Worm (Caenorhabditis elegans): ENCODE measurements around the gene ver-1.
A peak's percentile ranks its signal among the peaks of the same experiment; 100 is the strongest.

The ver-1 gene

ce11 chrIII:180963-181362 is 24.3 kb downstream of the ver-1 start, which contains the start of gene F40G9.5:
Gene F40G9.5 (plus strand): TSS chrIII:181263.
- no peak for TF ChIP-seq sea-2 (GFP tag; optimal IDR thresholded peaks at IDR 0.05)
- TF ChIP-seq nhr-67 (tag; optimal IDR thresholded peaks at IDR 0.05): no peak
- TF ChIP-seq lin-39 (tag; optimal IDR thresholded peaks at IDR 0.05): no peak
- no peak for TF ChIP-seq eor-1 (tag; optimal IDR thresholded peaks at IDR 0.05)
- no peak for TF ChIP-seq ceh-82 (tag; optimal IDR thresholded peaks at IDR 0.05)
- TF ChIP-seq lsy-12 (tag; optimal IDR thresholded peaks at IDR 0.05): no peak
- no peak for TF ChIP-seq zag-1 (tag; optimal IDR thresholded peaks at IDR 0.05)
- no peak for TF ChIP-seq pqm-1 (tag; optimal IDR thresholded peaks at IDR 0.05)
- no peak for TF ChIP-seq ceh-16 (tag; optimal IDR thresholded peaks at IDR 0.05)
- TF ChIP-seq nfya-1 (tag; optimal IDR thresholded peaks at IDR 0.05; ENCODE audit: insufficient read depth): no peak
- no peak for TF ChIP-seq nhr-11 (tag; optimal IDR thresholded peaks at IDR 0.05)
- TF ChIP-seq skn-1 (tag; optimal IDR thresholded peaks at IDR 0.05): no peak
- no peak for TF ChIP-seq nhr-43 (tag; optimal IDR thresholded peaks at IDR 0.05; ENCODE audit: poor library complexity, severe bottlenecking)
- no peak for TF ChIP-seq unc-39 (tag; optimal IDR thresholded peaks at IDR 0.05)
- no peak for TF ChIP-seq jun-1 (tag; optimal IDR thresholded peaks at IDR 0.05)
- no peak for TF ChIP-seq hmg-11 (tag; optimal IDR thresholded peaks at IDR 0.05)
- no peak for TF ChIP-seq egl-5 (tag; optimal IDR thresholded peaks at IDR 0.05)
- no peak for TF ChIP-seq egl-27 (tag; optimal IDR thresholded peaks at IDR 0.05)
- no peak for TF ChIP-seq ama-1 (optimal IDR thresholded peaks at IDR 0.05)

ce11 chrIII:182080-182479 is 25.5 kb downstream of the ver-1 start, which contains the start of gene F40G9.15:
Gene F40G9.15 (plus strand): TSS chrIII:182380.
- no peak for TF ChIP-seq ztf-4 (tag; optimal IDR thresholded peaks at IDR 0.05)
- TF ChIP-seq nhr-67 (tag; optimal IDR thresholded peaks at IDR 0.05): no peak
- TF ChIP-seq elt-1 (tag; optimal IDR thresholded peaks at IDR 0.05): no peak
- no peak for TF ChIP-seq unc-39 (tag; optimal IDR thresholded peaks at IDR 0.05)
- TF ChIP-seq snpc-4 (tag; optimal IDR thresholded peaks at IDR 0.05): no peak
- TF ChIP-seq nhr-77 (tag; optimal IDR thresholded peaks at IDR 0.05): no peak
- TF ChIP-seq fkh-10 (GFP tag; optimal IDR thresholded peaks at IDR 0.05): no peak
- TF ChIP-seq ceh-16 (tag; optimal IDR thresholded peaks at IDR 0.05): no peak
- TF ChIP-seq daf-12 (tag; optimal IDR thresholded peaks at IDR 0.05): no peak
- no peak for TF ChIP-seq elt-3 (tag; optimal IDR thresholded peaks at IDR 0.05)
- TF ChIP-seq pha-4 (tag; optimal IDR thresholded peaks at IDR 0.05): no peak
- TF ChIP-seq lin-15B (tag; optimal IDR thresholded peaks at IDR 0.05): no peak
- no peak for TF ChIP-seq nhr-28 (tag; optimal IDR thresholded peaks at IDR 0.05)
- TF ChIP-seq fkh-2 (tag; optimal IDR thresholded peaks at IDR 0.05): no peak
- no peak for TF ChIP-seq hmg-11 (tag; optimal IDR thresholded peaks at IDR 0.05)
- TF ChIP-seq ceh-28 (tag; optimal IDR thresholded peaks at IDR 0.05): no peak
- TF ChIP-seq aly-2 (tag; optimal IDR thresholded peaks at IDR 0.05): no peak
- no peak for TF ChIP-seq nhr-11 (tag; optimal IDR thresholded peaks at IDR 0.05)

ce11 chrIII:183072-183471 is 26.4 kb downstream of the ver-1 start:
- TF ChIP-seq lin-15B (tag; optimal IDR thresholded peaks at IDR 0.05) (no peak), elt-2 (tag; optimal IDR thresholded peaks at IDR 0.05) (peak; percentile 66), pqm-1 (tag; optimal IDR thresholded peaks at IDR 0.05) (peak; percentile 52)

- TF ChIP-seq mml-1 (tag; optimal IDR thresholded peaks at IDR 0.05): no peak
- no peak for TF ChIP-seq nhr-25 (tag; optimal IDR thresholded peaks at IDR 0.05)
- TF ChIP-seq snpc-4 (tag; optimal IDR thresholded peaks at IDR 0.05): no peak
- TF ChIP-seq R02D3.7 (tag; optimal IDR thresholded peaks at IDR 0.05): no peak
- peak; percentile 49 for TF ChIP-seq ceh-28 (tag; optimal IDR thresholded peaks at IDR 0.05)
- no peak for TF ChIP-seq pqm-1 (tag; optimal IDR thresholded peaks at IDR 0.05)
Measured at ce11 chrIII:184335-184734, 27.7 kb downstream of the ver-1 start.

- peak; percentile 19 for TF ChIP-seq elt-2 (tag; optimal IDR thresholded peaks at IDR 0.05)
Measured at ce11 chrIII:185909-186308, 29.3 kb downstream of the ver-1 start.
